Fruit fly (Drosophila melanogaster): ENCODE data around the gene Uros1.

Uros1 gene

DNA sequence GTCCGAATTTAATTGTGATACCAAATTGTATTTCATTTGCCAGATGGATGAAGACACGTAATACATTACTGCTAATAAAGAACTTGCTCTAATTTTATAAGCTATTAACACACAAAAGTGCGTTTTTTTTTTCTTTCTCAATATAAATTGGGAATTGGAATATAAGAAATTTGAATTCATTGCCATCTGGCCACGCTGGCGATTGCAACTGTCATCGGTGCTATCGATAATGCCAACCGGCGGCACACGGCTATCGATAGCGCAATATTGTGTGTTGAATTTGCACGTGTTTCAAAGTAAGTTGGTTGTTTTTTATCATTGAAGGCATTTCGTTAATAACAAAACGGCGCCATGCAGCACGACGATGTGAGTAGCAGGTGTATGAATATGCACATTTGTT is 1.4 kb upstream of the Uros1 start, which contains the start of gene Rbm13 (continued):
- TF ChIP-seq chm (GFP tag; IDR thresholded peaks at IDR 0.05) (no peak), Hr39 (optimal IDR thresholded peaks at IDR 0.05) (no peak), inv (GFP tag; IDR thresholded peaks at IDR 0.05; ENCODE audit: partially characterized antibody) (peak; percentile 30; the same call in 1 of the 2 replicates), Usf (GFP tag; optimal IDR thresholded peaks at IDR 0.05) (no peak), CG8765 (GFP tag; IDR thresholded peaks at IDR 0.05) (no peak), CG13424 (tag; optimal IDR thresholded peaks at IDR 0.05) (no peak), hbn (GFP tag; IDR thresholded peaks at IDR 0.05; ENCODE audit: partially characterized antibody) (peak; percentile 52; the same call in 1 of the 2 replicates), nerfin-2 (GFP tag; IDR thresholded peaks at IDR 0.05; ENCODE audit: partially characterized antibody) (peak; percentile 28; the same call in 1 of the 2 replicates), Sin3A (optimal IDR thresholded peaks at IDR 0.05) (no peak), CG10565 (GFP tag; optimal IDR thresholded peaks at IDR 0.05) (no peak), CG11504 (tag; optimal IDR thresholded peaks at IDR 0.05) (no peak), dpn (GFP tag; optimal IDR thresholded peaks at IDR 0.05) (no peak), croc (GFP tag; conservative IDR thresholded peaks at IDR 0.05) (no peak), Poxn (GFP tag; IDR thresholded peaks at IDR 0.05) (no peak), Dp (GFP tag; optimal IDR thresholded peaks at IDR 0.05) (peak; percentile 75), CG16813 (GFP tag; IDR thresholded peaks at IDR 0.05; ENCODE audit: partially characterized antibody) (peak; percentile 52; the same call in 2 of the 3 replicates), Fer1 (GFP tag; optimal IDR thresholded peaks at IDR 0.05) (no peak), CG11398 (GFP tag; optimal IDR thresholded peaks at IDR 0.05) (no peak), E2f2 (GFP tag; IDR thresholded peaks at IDR 0.05) (peak; percentile 83), Oaz (GFP tag; IDR thresholded peaks at IDR 0.05) (no peak), chinmo (GFP tag; IDR thresholded peaks at IDR 0.05; ENCODE audit: partially characterized antibody) (peak; percentile 43; the same call in 1 of the 4 replicates), ac (GFP tag; optimal IDR thresholded peaks at IDR 0.05) (no peak), CG12219 (GFP tag; optimal IDR thresholded peaks at IDR 0.05) (no peak), Tbp (GFP tag; optimal IDR thresholded peaks at IDR 0.05) (no peak), Xbp1 (GFP tag; optimal IDR thresholded peaks at IDR 0.05) (no peak), gce (GFP tag; IDR thresholded peaks at IDR 0.05) (no peak), h (optimal IDR thresholded peaks at IDR 0.05) (no peak), corto (GFP tag; optimal IDR thresholded peaks at IDR 0.05) (no peak), wor (GFP tag; IDR thresholded peaks at IDR 0.05) (no peak), Ets65A (GFP tag) (no peak), sc (optimal IDR thresholded peaks at IDR 0.05) (no peak), sc (GFP tag; optimal IDR thresholded peaks at IDR 0.05) (no peak), vfl (GFP tag; optimal IDR thresholded peaks at IDR 0.05) (no peak), run (tag; optimal IDR thresholded peaks at IDR 0.05) (no peak), rib (GFP tag; IDR thresholded peaks at IDR 0.05) (no peak), CG8388 (GFP tag; optimal IDR thresholded peaks at IDR 0.05) (peak; percentile 54)

DNA sequence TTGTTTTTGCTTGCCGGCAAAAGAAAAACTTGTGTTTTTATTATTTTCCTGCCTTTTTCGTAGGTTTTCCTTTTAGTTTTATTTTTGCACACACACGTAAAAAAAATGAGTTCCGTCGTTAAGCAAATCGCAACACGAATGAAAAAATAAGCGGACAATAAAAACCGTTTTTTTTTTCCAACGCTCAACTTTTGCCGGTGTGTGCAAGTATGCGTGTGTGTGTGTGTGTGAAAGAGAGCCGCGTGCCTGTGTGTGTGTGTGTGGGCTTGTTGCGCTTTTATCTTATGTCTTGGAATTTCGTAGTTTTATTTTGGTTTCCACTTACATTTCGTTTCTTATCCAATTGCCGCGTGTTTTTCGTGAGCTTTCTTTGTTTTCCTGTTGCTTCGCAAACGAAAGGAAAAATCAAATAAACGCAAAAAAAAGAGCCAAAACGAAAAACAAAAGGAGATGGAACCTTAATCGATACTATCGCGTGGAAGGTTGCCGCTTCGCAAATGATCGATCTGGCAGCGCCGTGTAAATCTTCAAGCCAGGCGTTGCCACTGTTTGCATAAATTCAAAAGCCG is 2.1 kb downstream of the Uros1 start, which contains the start of gene Moe:
Moe (minus strand) TSS at position 474 of the 569 bp plus-strand sequence.
- no peak for TF ChIP-seq lola (GFP tag; optimal IDR thresholded peaks at IDR 0.05)
- peak; percentile 1 for TF ChIP-seq YL-1 (GFP tag; optimal IDR thresholded peaks at IDR 0.05)
- peak; percentile 44 for TF ChIP-seq CG8944 (GFP tag; optimal IDR thresholded peaks at IDR 0.05)
- TF ChIP-seq CG8281 (tag; optimal IDR thresholded peaks at IDR 0.05): no peak
- TF ChIP-seq CG8388 (GFP tag; optimal IDR thresholded peaks at IDR 0.05): no peak
- TF ChIP-seq Taf1 (GFP tag; IDR thresholded peaks at IDR 0.05): no peak
- TF ChIP-seq CG2116 (GFP tag; optimal IDR thresholded peaks at IDR 0.05): peak; percentile 25
- peak; percentile 62 for TF ChIP-seq CG14710 (tag; optimal IDR thresholded peaks at IDR 0.05)
- peak; percentile 81 for TF ChIP-seq lilli (GFP tag; optimal IDR thresholded peaks at IDR 0.05)
- TF ChIP-seq Usf (GFP tag; optimal IDR thresholded peaks at IDR 0.05): no peak
- peak; percentile 85 for TF ChIP-seq E2f2 (GFP tag; IDR thresholded peaks at IDR 0.05)
- TF ChIP-seq gsb (GFP tag; IDR thresholded peaks at IDR 0.05): no peak
- peak; percentile 4 for TF ChIP-seq dmrt99B (tag; optimal IDR thresholded peaks at IDR 0.05)
- peak; percentile 37 for TF ChIP-seq CG17829 (tag; optimal IDR thresholded peaks at IDR 0.05)
- TF ChIP-seq CG12659 (GFP tag; optimal IDR thresholded peaks at IDR 0.05): peak; percentile 57
- TF ChIP-seq CG6254 (GFP tag; optimal IDR thresholded peaks at IDR 0.05): no peak
- TF ChIP-seq HLHmδ (GFP tag; optimal IDR thresholded peaks at IDR 0.05): no peak
- no peak for TF ChIP-seq CG2875 (GFP tag; optimal IDR thresholded peaks at IDR 0.05)
- peak; percentile 40; the same call in 1 of the 2 replicates for TF ChIP-seq Drgx (GFP tag; IDR thresholded peaks at IDR 0.05)

Measured in whole organism, embryonic.